Worm (Caenorhabditis elegans) whole organism, L2 larva: ENCODE measurements around the gene gpa-6.

Experiments
- C34F6.9 ChIP-seq: fragments of 150-350 bp; optimal IDR thresholded peaks from 2 replicates; lab custom pipeline; 2014; ENCODE audit warnings: missing biosample characterization, missing genetic modification characterization
- F13H6.1 ChIP-seq: sonication (generic microtip); optimal IDR thresholded peaks from 2 replicates; lab custom pipeline; 2016; ENCODE audit warnings: missing genetic modification characterization, missing compliant biosample characterization
- Y55F3AM.14 ChIP-seq: fragments of 200-800 bp; sonication (Bioruptor generic); optimal IDR thresholded peaks from 2 replicates; lab custom pipeline; 2018; ENCODE audit warnings: mild to moderate bottlenecking, missing genetic modification characterization, missing compliant biosample characterization
- ZK546.5 ChIP-seq: sonication (generic microtip); optimal IDR thresholded peaks from 2 replicates; lab custom pipeline; 2017; ENCODE audit warnings: missing biosample characterization, missing genetic modification characterization
- alr-1 ChIP-seq: fragments of 150-350 bp; optimal IDR thresholded peaks from 2 replicates; lab custom pipeline; 2014; ENCODE audit warnings: missing biosample characterization, missing genetic modification characterization
- aly-2 ChIP-seq: fragments of 150-350 bp; optimal IDR thresholded peaks from 2 replicates; lab custom pipeline; 2014; ENCODE audit warnings: missing biosample characterization, missing genetic modification characterization
- ama-1 ChIP-seq: fragments of 150-350 bp; optimal IDR thresholded peaks from 2 replicates; lab custom pipeline; 2018; ENCODE audit warnings: inconsistent platforms
- blmp-1 ChIP-seq: sonication (generic microtip); optimal IDR thresholded peaks from 2 replicates; lab custom pipeline; 2017; ENCODE audit warnings: missing genetic modification characterization, mild to moderate bottlenecking, missing compliant biosample characterization, antibody characterized with exemption, moderate library complexity; ENCODE audit not compliant: insufficient read depth
- ceh-16 ChIP-seq: fragments of 150-350 bp; optimal IDR thresholded peaks from 2 replicates; lab custom pipeline; 2014; ENCODE audit warnings: missing biosample characterization, missing genetic modification characterization
- ceh-82 ChIP-seq: fragments of 150-350 bp; optimal IDR thresholded peaks from 2 replicates; lab custom pipeline; 2014; ENCODE audit warnings: missing biosample characterization, missing genetic modification characterization
- crh-2 ChIP-seq: sonication (generic microtip); optimal IDR thresholded peaks from 2 replicates; lab custom pipeline; 2017; ENCODE audit warnings: missing biosample characterization, missing genetic modification characterization
- dmd-4 ChIP-seq: sonication (generic microtip); optimal IDR thresholded peaks from 2 replicates; lab custom pipeline; 2017; ENCODE audit warnings: missing biosample characterization, missing genetic modification characterization
- egl-27 ChIP-seq: sonication (generic microtip); optimal IDR thresholded peaks from 3 replicates; lab custom pipeline; 2017; ENCODE audit warnings: missing biosample characterization, missing genetic modification reagents, missing genetic modification characterization
- elt-1 ChIP-seq: fragments of 150-350 bp; optimal IDR thresholded peaks from 2 replicates; lab custom pipeline; 2014; ENCODE audit warnings: missing biosample characterization, missing genetic modification characterization
- elt-3 ChIP-seq: sonication (generic microtip); optimal IDR thresholded peaks from 2 replicates; lab custom pipeline; 2017; ENCODE audit warnings: missing biosample characterization, missing genetic modification characterization
- fos-1 ChIP-seq: fragments of 150-350 bp; optimal IDR thresholded peaks from 2 replicates; lab custom pipeline; 2014; ENCODE audit warnings: missing biosample characterization, missing genetic modification characterization
- gmeb-1 ChIP-seq: fragments of 150-350 bp; optimal IDR thresholded peaks from 2 replicates; lab custom pipeline; 2014; ENCODE audit warnings: missing biosample characterization, missing genetic modification characterization
- lin-13 ChIP-seq: fragments of 150-350 bp; optimal IDR thresholded peaks from 2 replicates; lab custom pipeline; 2014; ENCODE audit warnings: missing biosample characterization, missing genetic modification reagents, missing genetic modification characterization
- lin-39 ChIP-seq: fragments of 150-350 bp; optimal IDR thresholded peaks from 2 replicates; lab custom pipeline; 2014; ENCODE audit warnings: missing biosample characterization, missing genetic modification reagents, missing genetic modification characterization
- lsy-2 ChIP-seq, 2 experiments: fragments of 150-350 bp in 1 of 2; sonication (generic microtip) in 1 of 2; optimal IDR thresholded peaks; 2 replicates each; lab custom pipeline; 2014 to 2017; ENCODE audit warnings: missing biosample characterization in 2 of 2, missing genetic modification characterization in 2 of 2
- mab-5 ChIP-seq: fragments of 150-350 bp; optimal IDR thresholded peaks from 2 replicates; lab custom pipeline; 2014; ENCODE audit warnings: missing biosample characterization, missing genetic modification characterization
- mdl-1 ChIP-seq, 2 experiments: fragments of 150-350 bp in 1 of 2; sonication (generic microtip) in 1 of 2; optimal IDR thresholded peaks; 2 replicates each; lab custom pipeline; 2017; ENCODE audit warnings: missing biosample characterization in 2 of 2, missing genetic modification characterization in 2 of 2
- nhr-10 ChIP-seq: sonication (generic microtip); optimal IDR thresholded peaks from 2 replicates; lab custom pipeline; 2017; ENCODE audit warnings: missing biosample characterization, missing genetic modification characterization
- nhr-11 ChIP-seq: fragments of 150-350 bp; optimal IDR thresholded peaks from 2 replicates; lab custom pipeline; 2014; ENCODE audit warnings: missing biosample characterization, missing genetic modification characterization
- nhr-12 ChIP-seq: fragments of 150-350 bp; optimal IDR thresholded peaks from 2 replicates; lab custom pipeline; 2014; ENCODE audit warnings: missing biosample characterization, missing genetic modification characterization
- nhr-129 ChIP-seq: fragments of 150-350 bp; optimal IDR thresholded peaks from 2 replicates; lab custom pipeline; 2014; ENCODE audit warnings: missing biosample characterization, missing genetic modification characterization
- nhr-21 ChIP-seq: fragments of 150-350 bp; optimal IDR thresholded peaks from 2 replicates; lab custom pipeline; 2014; ENCODE audit warnings: missing biosample characterization, missing genetic modification characterization
- nhr-23 ChIP-seq: fragments of 150-350 bp; optimal IDR thresholded peaks from 2 replicates; lab custom pipeline; 2014; ENCODE audit warnings: missing biosample characterization, missing genetic modification reagents, missing genetic modification characterization
- nhr-237 ChIP-seq: fragments of 150-350 bp; optimal IDR thresholded peaks from 2 replicates; lab custom pipeline; 2014; ENCODE audit warnings: missing biosample characterization, missing genetic modification characterization
- nhr-25 ChIP-seq: fragments of 150-350 bp; sonication (generic microtip); optimal IDR thresholded peaks from 3 replicates; lab custom pipeline; 2014; ENCODE audit warnings: missing biosample characterization, missing genetic modification characterization
- nhr-6 ChIP-seq: fragments of 150-350 bp; optimal IDR thresholded peaks from 2 replicates; lab custom pipeline; 2014; ENCODE audit warnings: missing biosample characterization, missing genetic modification characterization
- nhr-77 ChIP-seq: fragments of 150-350 bp; optimal IDR thresholded peaks from 2 replicates; lab custom pipeline; 2014; ENCODE audit warnings: missing biosample characterization, missing genetic modification characterization
- peb-1 ChIP-seq: fragments of 150-350 bp; optimal IDR thresholded peaks from 2 replicates; lab custom pipeline; 2014; ENCODE audit warnings: missing biosample characterization, missing genetic modification characterization
- sem-4 ChIP-seq: fragments of 150-350 bp; optimal IDR thresholded peaks from 2 replicates; lab custom pipeline; 2014; ENCODE audit warnings: missing biosample characterization, missing genetic modification reagents, missing genetic modification characterization
- skn-1 ChIP-seq: sonication (generic microtip); optimal IDR thresholded peaks from 2 replicates; lab custom pipeline; 2017; ENCODE audit warnings: missing biosample characterization, missing genetic modification characterization
- sma-3 ChIP-seq: sonication (generic microtip); optimal IDR thresholded peaks from 2 replicates; lab custom pipeline; 2016; ENCODE audit warnings: missing genetic modification reagents, missing genetic modification characterization, missing compliant biosample characterization
- sma-9 ChIP-seq, 2 experiments: fragments of 150-350 bp in 1 of 2; sonication (generic microtip) in 1 of 2; optimal IDR thresholded peaks; 2 replicates each; lab custom pipeline; 2014 to 2016; ENCODE audit warnings: missing genetic modification characterization in 2 of 2, mild to moderate bottlenecking in 1 of 2, missing biosample characterization in 1 of 2, missing compliant biosample characterization in 1 of 2, missing genetic modification reagents in 1 of 2, moderate library complexity in 1 of 2
- snpc-4 ChIP-seq: fragments of 150-350 bp; optimal IDR thresholded peaks from 2 replicates; lab custom pipeline; 2014; ENCODE audit warnings: missing biosample characterization, missing genetic modification characterization
- unc-39 ChIP-seq: fragments of 150-350 bp; optimal IDR thresholded peaks from 2 replicates; lab custom pipeline; 2014; ENCODE audit warnings: missing biosample characterization, missing genetic modification characterization
- unc-55 ChIP-seq: fragments of 150-350 bp; sonication (generic microtip); optimal IDR thresholded peaks from 3 replicates; lab custom pipeline; 2014; ENCODE audit warnings: missing biosample characterization, missing genetic modification reagents, missing genetic modification characterization
- unc-62 ChIP-seq: fragments of 150-350 bp; optimal IDR thresholded peaks from 2 replicates; lab custom pipeline; 2014; ENCODE audit warnings: missing biosample characterization, missing genetic modification reagents, missing genetic modification characterization
- zag-1 ChIP-seq: fragments of 150-350 bp; optimal IDR thresholded peaks from 2 replicates; lab custom pipeline; 2014; ENCODE audit warnings: missing biosample characterization, missing genetic modification characterization
- ztf-1 ChIP-seq: fragments of 200-800 bp; sonication (Bioruptor generic); conservative IDR thresholded peaks from 2 replicates; pipeline ENCODE4 v1.3.6; 2022; ENCODE audit warnings: missing genetic modification characterization, missing compliant biosample characterization
- ztf-11 ChIP-seq: sonication (generic microtip); optimal IDR thresholded peaks from 2 replicates; lab custom pipeline; 2017; ENCODE audit warnings: missing biosample characterization, missing genetic modification characterization
- ztf-4 ChIP-seq: fragments of 150-350 bp; optimal IDR thresholded peaks from 2 replicates; lab custom pipeline; 2014; ENCODE audit warnings: missing biosample characterization, missing genetic modification characterization

gpa-6 gene

DNA sequence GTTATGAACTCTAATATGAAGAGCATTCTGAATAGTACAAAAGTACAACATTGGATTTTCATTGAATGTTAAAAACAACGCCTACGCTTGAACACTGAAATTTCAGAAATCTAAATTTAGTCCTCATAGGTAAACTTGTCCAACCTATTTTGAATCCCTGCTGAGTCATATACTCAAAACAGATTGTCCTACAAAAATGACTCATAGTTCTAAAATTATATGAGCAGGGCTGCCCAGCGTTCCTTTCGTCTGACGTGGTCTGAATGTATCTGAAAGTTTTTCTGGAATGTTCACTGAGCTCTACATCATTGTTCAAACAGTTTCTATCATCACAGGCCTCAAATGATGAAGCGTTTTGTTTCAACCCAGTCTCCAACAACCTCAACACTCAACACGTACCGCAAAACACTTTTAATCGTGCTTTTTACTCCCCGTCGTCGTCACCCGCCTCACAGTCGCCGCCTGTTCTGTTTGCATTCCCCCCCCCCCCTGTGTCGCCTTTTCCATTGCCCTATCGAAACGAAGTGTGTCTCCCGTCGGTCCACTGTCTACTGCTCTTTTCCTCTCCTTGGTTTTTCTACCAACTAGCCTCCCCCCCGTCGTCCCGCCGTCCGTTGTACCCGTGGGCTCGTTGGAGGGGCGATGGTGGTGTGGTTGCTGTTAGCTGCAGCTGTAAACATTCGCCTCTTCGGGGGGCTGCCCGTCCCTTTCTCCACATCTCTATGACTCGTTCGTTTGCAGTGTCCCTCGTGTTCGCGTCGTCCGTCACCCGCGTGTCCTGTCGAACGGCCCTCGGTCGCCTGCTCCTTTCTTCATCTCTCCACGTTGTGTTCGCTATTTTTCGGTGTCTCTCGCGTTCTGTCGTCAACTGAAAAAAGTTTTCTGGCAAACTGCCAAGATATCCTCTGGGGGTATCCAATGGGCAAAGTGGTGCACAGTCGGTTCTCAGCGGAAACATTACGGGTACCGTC, 47.0 kb upstream of the gpa-6 start:
- TF ChIP-seq ZK546.5 (tag; lab: Kevin White, UChicago) (no peak), lsy-2 (tag; optimal IDR thresholded peaks at IDR 0.05; lab: Kevin White, UChicago) (peak in 1 of 2 experiments; percentile 50), gmeb-1 (tag; lab: Kevin White, UChicago) (peak; percentile 20), ztf-11 (tag; lab: Kevin White, UChicago) (no peak), Y55F3AM.14 (GFP tag; lab: Kevin White, UChicago) (peak; percentile 24), sem-4 (tag; lab: Kevin White, UChicago) (peak; percentile 70), nhr-6 (tag; lab: Kevin White, UChicago) (peak; percentile 20), ztf-4 (tag; lab: Kevin White, UChicago) (no peak), ceh-82 (no peak), peb-1 (no peak), crh-2 (tag; lab: Kevin White, UChicago) (peak; percentile 47), mdl-1 (tag; optimal IDR thresholded peaks at IDR 0.05; lab: Kevin White, UChicago) (peak; percentile 63 to 86), blmp-1 (tag; lab: Kevin White, UChicago) (peak; percentile 39), mab-5 (tag; lab: Kevin White, UChicago) (peak; percentile 45), sma-9 (GFP tag; optimal IDR thresholded peaks at IDR 0.05; lab: Kevin White, UChicago) (peak; percentile 64), sma-9 (tag; optimal IDR thresholded peaks at IDR 0.05; lab: Kevin White, UChicago) (no peak), nhr-129 (tag; lab: Kevin White, UChicago) (peak; percentile 61), ceh-16 (tag; lab: Kevin White, UChicago) (peak; percentile 24), ama-1 (lab: Kevin White, UChicago) (peak; percentile 80), dmd-4 (tag; lab: Kevin White, UChicago) (no peak), unc-55 (GFP tag; lab: Kevin White, UChicago) (peak; percentile 14), sma-3 (GFP tag; lab: Kevin White, UChicago) (peak; percentile 63), C34F6.9 (tag; lab: Kevin White, UChicago) (peak; percentile 31), fos-1 (peak; percentile 34), nhr-25 (tag; lab: Kevin White, UChicago) (peak; percentile 57), nhr-10 (no peak), nhr-11 (no peak), F13H6.1 (tag; lab: Kevin White, UChicago) (peak; percentile 90), lin-13 (GFP tag; lab: Kevin White, UChicago) (peak; percentile 4), egl-27 (tag; lab: Kevin White, UChicago) (peak; percentile 38)

- TF ChIP-seq dmd-4 (tag; lab: Kevin White, UChicago) (no peak), nhr-12 (tag; lab: Kevin White, UChicago) (no peak), ztf-1 (GFP tag; lab: Robert Waterston, UW) (no peak), lin-13 (GFP tag; lab: Kevin White, UChicago) (peak; percentile 92), sma-3 (GFP tag; lab: Kevin White, UChicago) (peak; percentile 92), F13H6.1 (tag; lab: Kevin White, UChicago) (peak; percentile 98), blmp-1 (tag; lab: Kevin White, UChicago) (peak; percentile 87), nhr-129 (tag; lab: Kevin White, UChicago) (peak; percentile 97), lsy-2 (tag; optimal IDR thresholded peaks at IDR 0.05; lab: Kevin White, UChicago) (peak; percentile 78 to 92), unc-55 (GFP tag; lab: Kevin White, UChicago) (peak; percentile 92), Y55F3AM.14 (GFP tag; lab: Kevin White, UChicago) (peak; percentile 79), nhr-77 (tag; lab: Kevin White, UChicago) (peak; percentile 2), fos-1 (peak; percentile 95), crh-2 (tag; lab: Kevin White, UChicago) (peak; percentile 96), ztf-4 (tag; lab: Kevin White, UChicago) (peak; percentile 92), unc-39 (tag; lab: Kevin White, UChicago) (peak; percentile 95), lin-39 (peak; percentile 76), nhr-23 (tag; lab: Kevin White, UChicago) (no peak), snpc-4 (peak; percentile 66), nhr-21 (peak; percentile 96), skn-1 (tag; lab: Kevin White, UChicago) (no peak), mab-5 (tag; lab: Kevin White, UChicago) (peak; percentile 95), egl-27 (tag; lab: Kevin White, UChicago) (peak; percentile 97), sma-9 (GFP tag; optimal IDR thresholded peaks at IDR 0.05; lab: Kevin White, UChicago) (peak; percentile 95), sma-9 (tag; optimal IDR thresholded peaks at IDR 0.05; lab: Kevin White, UChicago) (no peak), C34F6.9 (tag; lab: Kevin White, UChicago) (peak; percentile 97), unc-62 (GFP tag; lab: Kevin White, UChicago) (peak; percentile 77), alr-1 (tag; lab: Kevin White, UChicago) (peak; percentile 92), elt-3 (tag; lab: Kevin White, UChicago) (no peak), elt-1 (tag; lab: Kevin White, UChicago) (peak; percentile 12), nhr-6 (tag; lab: Kevin White, UChicago) (peak; percentile 90), nhr-10 (peak; percentile 77), ZK546.5 (tag; lab: Kevin White, UChicago) (no peak), peb-1 (no peak), aly-2 (tag; lab: Kevin White, UChicago) (no peak), zag-1 (tag; lab: Kevin White, UChicago) (peak; percentile 95), nhr-237 (tag; lab: Kevin White, UChicago) (no peak)
These were observed 45.9 kb upstream of the gpa-6 start for ce11 chrX:13144975-13145618.
